Worm (Caenorhabditis elegans) whole organism, L1 larva: ENCODE results near the gene hir-1.
A peak's percentile ranks its signal among the peaks of the same experiment; 100 is the strongest.

Source experiments
- C16A3.4 ChIP-seq: fragments of 150-350 bp; optimal IDR thresholded peaks from 2 replicates; lab custom pipeline; 2014; ENCODE audit warnings: missing biosample characterization, missing genetic modification characterization
- C34B4.2 ChIP-seq: sonication (generic microtip); optimal IDR thresholded peaks from 2 replicates; lab custom pipeline; 2017; ENCODE audit warnings: mild to moderate bottlenecking, missing genetic modification characterization, missing compliant biosample characterization
- F16B12.6 ChIP-seq: fragments of 150-350 bp; optimal IDR thresholded peaks from 2 replicates; lab custom pipeline; 2014; ENCODE audit warnings: missing biosample characterization, missing genetic modification characterization
- aha-1 ChIP-seq: fragments of 150-350 bp; optimal IDR thresholded peaks from 2 replicates; lab custom pipeline; 2014; ENCODE audit warnings: missing biosample characterization, missing genetic modification characterization
- alr-1 ChIP-seq: fragments of 200-800 bp; sonication (Bioruptor generic); optimal IDR thresholded peaks from 2 replicates; lab custom pipeline; 2018; ENCODE audit warnings: borderline replicate concordance, mild to moderate bottlenecking, missing genetic modification characterization, missing compliant biosample characterization
- aly-2 ChIP-seq: fragments of 150-350 bp; optimal IDR thresholded peaks from 2 replicates; lab custom pipeline; 2014; ENCODE audit warnings: missing biosample characterization, missing genetic modification characterization
- ama-1 ChIP-seq: fragments of 150-350 bp; optimal IDR thresholded peaks from 2 replicates; lab custom pipeline; 2014
- blmp-1 ChIP-seq: fragments of 150-350 bp; optimal IDR thresholded peaks from 2 replicates; lab custom pipeline; 2014; ENCODE audit warnings: missing biosample characterization, missing genetic modification characterization
- ceh-8 ChIP-seq: fragments of 200-800 bp; sonication (Bioruptor generic); optimal IDR thresholded peaks from 2 replicates; lab custom pipeline; 2018; ENCODE audit warnings: mild to moderate bottlenecking, missing genetic modification characterization, moderate library complexity, missing compliant biosample characterization
- ceh-90 ChIP-seq: sonication (generic microtip); optimal IDR thresholded peaks from 2 replicates; lab custom pipeline; 2016; ENCODE audit warnings: missing genetic modification characterization, missing compliant biosample characterization
- ces-1 ChIP-seq: fragments of 150-350 bp; optimal IDR thresholded peaks from 2 replicates; lab custom pipeline; 2014; ENCODE audit warnings: missing biosample characterization, missing genetic modification reagents, missing genetic modification characterization
- dpl-1 ChIP-seq, 3 experiments: fragments of 150-350 bp in 2 of 3; sonication (generic microtip) in 1 of 3; optimal IDR thresholded peaks; 2 replicates each; lab custom pipeline; 2014 to 2017; ENCODE audit warnings: missing biosample characterization in 3 of 3, missing genetic modification characterization in 3 of 3, missing genetic modification reagents in 3 of 3
- dsc-1 ChIP-seq: sonication (generic microtip); optimal IDR thresholded peaks from 2 replicates; lab custom pipeline; 2016; ENCODE audit warnings: mild to moderate bottlenecking, missing genetic modification characterization, missing compliant biosample characterization
- efl-1 ChIP-seq, 4 experiments: fragments of 150-350 bp; optimal IDR thresholded peaks in 3 of 4; peaks in 1 of 4; 1 replicate in 1 of 4; 2 replicates in 3 of 4; lab custom pipeline; 2014; ENCODE audit warnings: missing biosample characterization in 2 of 4, missing genetic modification characterization in 2 of 4, missing genetic modification reagents in 2 of 4
- efl-3 ChIP-seq: fragments of 200-800 bp; sonication (Bioruptor generic); optimal IDR thresholded peaks from 2 replicates; lab custom pipeline; 2018; ENCODE audit warnings: mild to moderate bottlenecking, missing genetic modification characterization, missing compliant biosample characterization
- elt-2 ChIP-seq: sonication (generic microtip); optimal IDR thresholded peaks from 2 replicates; lab custom pipeline; 2016; ENCODE audit warnings: missing genetic modification characterization, mild to moderate bottlenecking, inconsistent platforms, missing compliant biosample characterization, missing genetic modification reagents
- elt-3 ChIP-seq, 6 experiments: fragments of 150-350 bp in 1 of 6; sonication (generic microtip); optimal IDR thresholded peaks; 2 replicates each; lab custom pipeline; 2017 to 2018; ENCODE audit warnings: missing biosample characterization in 6 of 6, missing genetic modification characterization in 6 of 6, inconsistent platforms in 1 of 6
- fkh-10 ChIP-seq: sonication (generic microtip); optimal IDR thresholded peaks from 2 replicates; lab custom pipeline; 2017; ENCODE audit warnings: missing biosample characterization, missing genetic modification reagents, missing genetic modification characterization
- fkh-4 ChIP-seq: sonication (generic microtip); optimal IDR thresholded peaks from 2 replicates; lab custom pipeline; 2016; ENCODE audit warnings: missing compliant biosample characterization, missing genetic modification characterization, borderline replicate concordance
- fkh-8 ChIP-seq: sonication (generic microtip); optimal IDR thresholded peaks from 2 replicates; lab custom pipeline; 2016; ENCODE audit warnings: mild to moderate bottlenecking, missing genetic modification characterization, missing compliant biosample characterization
- grh-1 ChIP-seq: fragments of 200-800 bp; sonication (Bioruptor generic); IDR thresholded peaks from 2 replicates; pipeline ENCODE4 v1.3.6; 2022; ENCODE audit warnings: missing genetic modification reagents, missing genetic modification characterization, missing compliant biosample characterization
- hpl-2 ChIP-seq: fragments of 150-350 bp; optimal IDR thresholded peaks from 2 replicates; lab custom pipeline; 2014; ENCODE audit warnings: missing biosample characterization, missing genetic modification reagents, missing genetic modification characterization
- isw-1 ChIP-seq: fragments of 200-800 bp; sonication (Bioruptor generic); IDR thresholded peaks from 2 replicates; pipeline ENCODE4 v1.3.6; 2022; ENCODE audit warnings: missing genetic modification characterization, missing compliant biosample characterization
- lin-13 ChIP-seq: fragments of 150-350 bp; optimal IDR thresholded peaks from 2 replicates; lab custom pipeline; 2014; ENCODE audit warnings: missing biosample characterization, missing genetic modification reagents, missing genetic modification characterization
- lin-14 ChIP-seq: fragments of 200-800 bp; sonication (Bioruptor generic); optimal IDR thresholded peaks from 2 replicates; lab custom pipeline; 2018; ENCODE audit warnings: mild to moderate bottlenecking, missing genetic modification characterization, moderate library complexity, missing compliant biosample characterization
- lin-15B ChIP-seq: fragments of 150-350 bp; sonication (generic microtip); optimal IDR thresholded peaks from 3 replicates; lab custom pipeline; 2014; ENCODE audit warnings: missing biosample characterization, missing genetic modification characterization
- lin-35 ChIP-seq, 2 experiments: fragments of 150-350 bp; optimal IDR thresholded peaks; 2 replicates each; lab custom pipeline; 2014; ENCODE audit warnings: missing biosample characterization in 2 of 2, missing genetic modification characterization in 2 of 2, missing genetic modification reagents in 2 of 2
- lin-39 ChIP-seq: fragments of 150-350 bp; optimal IDR thresholded peaks from 2 replicates; lab custom pipeline; 2014; ENCODE audit warnings: missing biosample characterization, missing genetic modification reagents, missing genetic modification characterization
- lir-3 ChIP-seq: sonication (generic microtip); optimal IDR thresholded peaks from 2 replicates; lab custom pipeline; 2016; ENCODE audit warnings: mild to moderate bottlenecking, missing genetic modification characterization, moderate library complexity, missing compliant biosample characterization; ENCODE audit not compliant: poor library complexity
- mdl-1 ChIP-seq, 2 experiments: fragments of 150-350 bp; optimal IDR thresholded peaks; 2 replicates each; lab custom pipeline; 2014 to 2017; ENCODE audit warnings: missing biosample characterization in 2 of 2, missing genetic modification characterization in 2 of 2, inconsistent platforms in 1 of 2
- mef-2 ChIP-seq: fragments of 150-350 bp; optimal IDR thresholded peaks from 2 replicates; lab custom pipeline; 2014; ENCODE audit warnings: missing biosample characterization, missing genetic modification characterization
- mep-1 ChIP-seq: fragments of 150-350 bp; optimal IDR thresholded peaks from 2 replicates; lab custom pipeline; 2014; ENCODE audit warnings: missing biosample characterization, missing genetic modification characterization
- nhr-12 ChIP-seq: sonication (generic microtip); optimal IDR thresholded peaks from 2 replicates; lab custom pipeline; 2017; ENCODE audit warnings: missing biosample characterization, missing genetic modification characterization
- nhr-20 ChIP-seq: sonication (generic microtip); optimal IDR thresholded peaks from 2 replicates; lab custom pipeline; 2016; ENCODE audit warnings: mild to moderate bottlenecking, missing genetic modification characterization, missing compliant biosample characterization
- nhr-237 ChIP-seq: fragments of 150-350 bp; optimal IDR thresholded peaks from 2 replicates; lab custom pipeline; 2014; ENCODE audit warnings: missing biosample characterization, missing genetic modification characterization
- nhr-28 ChIP-seq: fragments of 150-350 bp; optimal IDR thresholded peaks from 2 replicates; lab custom pipeline; 2014; ENCODE audit warnings: missing biosample characterization, missing genetic modification characterization
- nhr-47 ChIP-seq: sonication (generic microtip); optimal IDR thresholded peaks from 2 replicates; lab custom pipeline; 2016; ENCODE audit warnings: mild to moderate bottlenecking, missing genetic modification characterization, moderate library complexity, missing compliant biosample characterization
- nhr-76 ChIP-seq: sonication (generic microtip); optimal IDR thresholded peaks from 2 replicates; lab custom pipeline; 2017; ENCODE audit warnings: missing biosample characterization, missing genetic modification characterization
- nhr-90 ChIP-seq: sonication (generic microtip); optimal IDR thresholded peaks from 2 replicates; lab custom pipeline; 2016; ENCODE audit warnings: mild to moderate bottlenecking, missing genetic modification characterization, missing compliant biosample characterization; ENCODE audit not compliant: poor library complexity
- pag-3 ChIP-seq: sonication (generic microtip); optimal IDR thresholded peaks from 2 replicates; lab custom pipeline; 2017; ENCODE audit warnings: missing genetic modification characterization, mild to moderate bottlenecking, missing compliant biosample characterization, antibody characterized with exemption, borderline replicate concordance; ENCODE audit not compliant: insufficient read depth
- pqm-1 ChIP-seq: sonication (generic microtip); optimal IDR thresholded peaks from 3 replicates; lab custom pipeline; 2017; ENCODE audit warnings: missing biosample characterization, missing genetic modification characterization
- rnt-1 ChIP-seq: sonication (generic microtip); optimal IDR thresholded peaks from 2 replicates; lab custom pipeline; 2016; ENCODE audit warnings: mild to moderate bottlenecking, missing genetic modification characterization, moderate library complexity, missing compliant biosample characterization
- snpc-4 ChIP-seq: fragments of 150-350 bp; optimal IDR thresholded peaks from 2 replicates; lab custom pipeline; 2014; ENCODE audit warnings: missing biosample characterization, missing genetic modification characterization
- sup-37 ChIP-seq: fragments of 200-800 bp; sonication (Bioruptor generic); optimal IDR thresholded peaks from 2 replicates; lab custom pipeline; 2018; ENCODE audit warnings: mild to moderate bottlenecking, missing genetic modification characterization, missing compliant biosample characterization
- unc-130 ChIP-seq: fragments of 150-350 bp; optimal IDR thresholded peaks from 2 replicates; lab custom pipeline; 2017; ENCODE audit warnings: missing biosample characterization, missing genetic modification characterization, inconsistent platforms
- unc-30 ChIP-seq: sonication (generic microtip); optimal IDR thresholded peaks from 2 replicates; lab custom pipeline; 2017; ENCODE audit warnings: missing biosample characterization, missing genetic modification characterization
- unc-86 ChIP-seq: sonication (generic microtip); optimal IDR thresholded peaks from 2 replicates; lab custom pipeline; 2016; ENCODE audit warnings: missing genetic modification characterization, missing compliant biosample characterization
- xbp-1 ChIP-seq: sonication (generic microtip); optimal IDR thresholded peaks from 2 replicates; lab custom pipeline; 2016; ENCODE audit warnings: missing genetic modification characterization, missing compliant biosample characterization
- zip-4 ChIP-seq: fragments of 200-800 bp; sonication (Bioruptor generic); optimal IDR thresholded peaks from 2 replicates; lab custom pipeline; 2018; ENCODE audit warnings: mild to moderate bottlenecking, missing genetic modification characterization, moderate library complexity, missing compliant biosample characterization
- ztf-11 ChIP-seq, 2 experiments: sonication (generic microtip); optimal IDR thresholded peaks; 2 replicates each; lab custom pipeline; 2016 to 2017; ENCODE audit warnings: missing genetic modification characterization in 2 of 2, missing biosample characterization in 1 of 2, missing compliant biosample characterization in 1 of 2
- ztf-4 ChIP-seq: fragments of 150-350 bp; optimal IDR thresholded peaks from 2 replicates; lab custom pipeline; 2014; ENCODE audit warnings: missing biosample characterization, missing genetic modification characterization

hir-1 gene

ce11 chrV:5504807-5505442 lies 17.0 kb upstream of the hir-1 start, which contains the start of the genes dnj-19 and nhr-47 (continued):
- TF ChIP-seq ces-1 (GFP tag; lab: Kevin White, UChicago) (no peak), nhr-12 (tag; lab: Kevin White, UChicago) (peak; percentile 36), nhr-237 (tag; lab: Kevin White, UChicago) (peak; percentile 29), fkh-10 (peak; percentile 62), mdl-1 (tag; optimal IDR thresholded peaks at IDR 0.05; lab: Kevin White, UChicago) (peak in 1 of 2 experiments; percentile 86), ama-1 (lab: Kevin White, UChicago) (no peak), elt-2 (tag; lab: Kevin White, UChicago) (peak; percentile 73), grh-1 (GFP tag; lab: Robert Waterston, UW) (peak; percentile 90), nhr-47 (tag; lab: Kevin White, UChicago) (no peak), fkh-8 (peak; percentile 96), lin-39 (tag; lab: Kevin White, UChicago) (peak; percentile 83), nhr-28 (no peak), C16A3.4 (peak; percentile 88), xbp-1 (tag; lab: Kevin White, UChicago) (peak; percentile 95), mep-1 (tag; lab: Kevin White, UChicago) (peak; percentile 94), nhr-90 (tag; lab: Kevin White, UChicago) (peak; percentile 94), ceh-90 (tag; lab: Kevin White, UChicago) (no peak), ceh-8 (peak; percentile 83), pag-3 (peak; percentile 22), hpl-2 (GFP tag; lab: Kevin White, UChicago) (peak; percentile 59), nhr-76 (tag; lab: Kevin White, UChicago) (no peak), fkh-4 (tag; lab: Kevin White, UChicago) (peak; percentile 36), nhr-20 (tag; lab: Kevin White, UChicago) (peak; percentile 96), lin-35 (GFP tag; optimal IDR thresholded peaks at IDR 0.05; lab: Kevin White, UChicago) (peak; percentile 87 to 90), aly-2 (peak; percentile 21), lin-15B (tag; lab: Kevin White, UChicago) (peak; percentile 77), zip-4 (peak; percentile 83), pqm-1 (tag; lab: Kevin White, UChicago) (no peak), sup-37 (GFP tag; lab: Kevin White, UChicago) (peak; percentile 90), alr-1 (no peak), ztf-11 (tag; optimal IDR thresholded peaks at IDR 0.05; lab: Kevin White, UChicago) (peak in 1 of 2 experiments; percentile 72), aha-1 (peak; percentile 51), efl-3 (GFP tag; lab: Kevin White, UChicago) (peak; percentile 51), efl-1 (optimal IDR thresholded peaks at IDR 0.05; lab: Kevin White, UChicago) (peak; percentile 88), efl-1 (GFP tag; optimal IDR thresholded peaks at IDR 0.05 in 1 of 2; lab: Kevin White, UChicago) (peak; percentile 81 to 98), snpc-4 (peak; percentile 79), C34B4.2 (tag; lab: Kevin White, UChicago) (no peak), dpl-1 (GFP tag; optimal IDR thresholded peaks at IDR 0.05; lab: Kevin White, UChicago) (peak; percentile 80 to 86 (median 86)), rnt-1 (tag; lab: Kevin White, UChicago) (peak; percentile 94), lin-13 (peak; percentile 87), elt-3 (tag; optimal IDR thresholded peaks at IDR 0.05; lab: Kevin White, UChicago) (peak in 2 of 6 experiments; percentile 71 to 84), blmp-1 (tag; lab: Kevin White, UChicago) (peak; percentile 58), isw-1 (GFP tag; lab: Robert Waterston, UW) (peak; percentile 89), unc-30 (tag; lab: Kevin White, UChicago) (no peak), unc-86 (tag; lab: Kevin White, UChicago) (peak; percentile 94), lir-3 (peak; percentile 79), ztf-4 (tag; lab: Kevin White, UChicago) (peak; percentile 67), F16B12.6 (peak; percentile 59), unc-130 (tag; lab: Kevin White, UChicago) (peak; percentile 73), mef-2 (tag; lab: Kevin White, UChicago) (no peak), dsc-1 (tag; lab: Kevin White, UChicago) (peak; percentile 96), lin-14 (GFP tag; lab: Kevin White, UChicago) (peak; percentile 93)
